Worm (Caenorhabditis elegans) whole organism, midembryonic: ENCODE data around the gene C28H8.3.

Source experiments
- T22C8.4 ChIP-seq: fragments of 200-800 bp; sonication (Bioruptor generic); IDR thresholded peaks from 2 replicates; pipeline ENCODE4 v1.3.6; 2022; ENCODE audit warnings: missing genetic modification characterization, missing compliant biosample characterization
- cog-1 ChIP-seq: sonication (generic microtip); optimal IDR thresholded peaks from 2 replicates; lab custom pipeline; 2016; ENCODE audit warnings: missing genetic modification characterization, missing compliant biosample characterization
- flt-1 ChIP-seq: fragments of 200-800 bp; sonication (Bioruptor generic); IDR thresholded peaks from 2 replicates; pipeline ENCODE4 v1.3.6; 2022; ENCODE audit warnings: missing genetic modification characterization, missing compliant biosample characterization
- klf-2 ChIP-seq: fragments of 200-800 bp; sonication (Bioruptor generic); conservative IDR thresholded peaks from 2 replicates; pipeline ENCODE4 v1.3.6; 2022; ENCODE audit warnings: missing genetic modification reagents, missing genetic modification characterization, missing compliant biosample characterization
- med-1 ChIP-seq: sonication (generic microtip); optimal IDR thresholded peaks from 2 replicates; lab custom pipeline; 2017; ENCODE audit warnings: missing genetic modification characterization, mild to moderate bottlenecking, missing compliant biosample characterization, antibody characterized with exemption, missing genetic modification reagents; ENCODE audit not compliant: insufficient read depth
- ref-1 ChIP-seq: fragments of 200-800 bp; sonication (Bioruptor generic); conservative IDR thresholded peaks from 2 replicates; pipeline ENCODE4 v1.3.6; 2022; ENCODE audit warnings: missing genetic modification reagents, missing genetic modification characterization, missing compliant biosample characterization
- tab-1 ChIP-seq: fragments of 200-800 bp; sonication (Bioruptor generic); IDR thresholded peaks from 2 replicates; pipeline ENCODE4 v1.3.6; 2022; ENCODE audit warnings: missing genetic modification characterization, missing compliant biosample characterization
- ztf-23 ChIP-seq: fragments of 200-800 bp; sonication (Bioruptor generic); IDR thresholded peaks from 2 replicates; pipeline ENCODE4 v1.3.6; 2022; ENCODE audit warnings: missing genetic modification reagents, missing genetic modification characterization, missing compliant biosample characterization
- ztf-29 ChIP-seq: fragments of 200-800 bp; sonication (Bioruptor generic); IDR thresholded peaks from 2 replicates; pipeline ENCODE4 v1.3.6; 2022; ENCODE audit warnings: missing genetic modification reagents, missing genetic modification characterization, missing compliant biosample characterization

Gene C28H8.3

DNA sequence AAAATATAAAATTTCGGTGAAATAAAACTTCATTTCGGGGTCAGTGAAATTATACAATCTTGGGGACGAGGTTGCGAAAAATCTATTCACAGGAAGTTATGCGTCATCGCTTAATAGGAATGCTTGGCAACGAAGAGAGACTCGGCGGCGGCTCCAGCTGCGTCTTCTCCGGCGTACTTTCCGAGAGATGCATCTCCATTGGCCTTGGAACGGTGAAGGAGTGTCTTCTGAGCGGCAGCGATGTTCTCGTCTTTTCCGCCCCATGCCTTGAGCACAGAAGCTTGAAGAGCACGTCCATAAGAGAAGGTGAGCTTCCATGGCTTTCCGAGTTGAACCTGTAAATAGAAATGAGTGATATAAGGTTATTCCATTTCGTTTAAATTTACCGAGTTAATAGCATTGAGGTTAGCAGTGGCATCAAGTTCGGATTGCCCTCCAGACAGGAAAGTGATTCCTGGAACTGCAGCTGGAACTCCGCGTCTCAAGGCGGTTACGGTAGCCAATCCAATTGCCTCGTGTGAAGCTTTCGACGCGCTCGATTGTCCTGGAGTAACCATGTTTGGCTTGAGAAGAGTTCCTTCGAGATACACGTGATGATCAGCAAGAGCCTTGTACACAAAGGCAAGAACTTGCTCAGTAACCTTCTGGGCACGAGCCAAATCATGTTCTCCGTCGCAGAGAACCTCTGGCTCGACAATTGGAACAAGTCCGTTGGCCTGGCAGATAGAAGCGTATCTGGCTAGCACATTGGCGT, 33.7 kb upstream of the C28H8.3 start:
- no peak for TF ChIP-seq med-1
- TF ChIP-seq cog-1: no peak
- TF ChIP-seq flt-1 (GFP tag; lab: Robert Waterston, UW): no peak
- no peak for TF ChIP-seq klf-2
- TF ChIP-seq tab-1: no peak
- TF ChIP-seq T22C8.4 (GFP tag; lab: Robert Waterston, UW): no peak
- no peak for TF ChIP-seq ref-1 (GFP tag; lab: Robert Waterston, UW)
- no peak for TF ChIP-seq ztf-29
- no peak for TF ChIP-seq ztf-23 (GFP tag; lab: Robert Waterston, UW)

- TF ChIP-seq ztf-23 (GFP tag; lab: Robert Waterston, UW) (no peak), klf-2 (no peak), flt-1 (GFP tag; lab: Robert Waterston, UW) (no peak), ref-1 (GFP tag; lab: Robert Waterston, UW) (no peak), T22C8.4 (GFP tag; lab: Robert Waterston, UW) (no peak), med-1 (no peak), tab-1 (no peak), ztf-29 (no peak), cog-1 (no peak)
Measured at ce11 chrIII:5875418-5875702, 33.1 kb upstream of the C28H8.3 start.

DNA sequence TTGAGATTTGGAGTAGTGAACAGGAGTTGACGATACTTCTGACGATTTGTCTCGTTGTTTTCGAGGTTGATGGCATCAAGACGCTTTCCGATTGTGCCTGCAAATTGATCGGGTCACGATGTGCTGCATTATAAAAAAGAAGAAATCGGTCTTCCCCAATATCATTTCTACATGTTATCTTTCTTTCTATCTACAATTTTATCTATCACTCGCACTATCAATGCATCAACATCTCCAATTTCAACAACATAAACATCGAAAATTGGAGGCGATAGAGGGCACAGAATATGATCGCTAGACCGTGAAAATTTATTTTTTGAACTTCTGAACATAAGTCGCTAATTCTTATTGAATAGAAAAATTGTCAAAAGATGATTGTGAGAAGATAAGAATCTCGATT, 32.8 kb upstream of the C28H8.3 start:
- TF ChIP-seq T22C8.4 (GFP tag; lab: Robert Waterston, UW) (no peak), med-1 (no peak), tab-1 (no peak)

ce11 chrIII:5876140-5876675, 32.3 kb upstream of the C28H8.3 start, which contains the start of gene aldo-2:
Gene aldo-2 (minus strand): TSS chrIII:5876625.
- no peak for TF ChIP-seq flt-1 (GFP tag; lab: Robert Waterston, UW)
- no peak for TF ChIP-seq cog-1
- no peak for TF ChIP-seq tab-1
- no peak for TF ChIP-seq ztf-23 (GFP tag; lab: Robert Waterston, UW)
- TF ChIP-seq T22C8.4 (GFP tag; lab: Robert Waterston, UW): no peak
- no peak for TF ChIP-seq klf-2
- TF ChIP-seq ztf-29: no peak
- TF ChIP-seq med-1: no peak
- TF ChIP-seq ref-1 (GFP tag; lab: Robert Waterston, UW): no peak

DNA sequence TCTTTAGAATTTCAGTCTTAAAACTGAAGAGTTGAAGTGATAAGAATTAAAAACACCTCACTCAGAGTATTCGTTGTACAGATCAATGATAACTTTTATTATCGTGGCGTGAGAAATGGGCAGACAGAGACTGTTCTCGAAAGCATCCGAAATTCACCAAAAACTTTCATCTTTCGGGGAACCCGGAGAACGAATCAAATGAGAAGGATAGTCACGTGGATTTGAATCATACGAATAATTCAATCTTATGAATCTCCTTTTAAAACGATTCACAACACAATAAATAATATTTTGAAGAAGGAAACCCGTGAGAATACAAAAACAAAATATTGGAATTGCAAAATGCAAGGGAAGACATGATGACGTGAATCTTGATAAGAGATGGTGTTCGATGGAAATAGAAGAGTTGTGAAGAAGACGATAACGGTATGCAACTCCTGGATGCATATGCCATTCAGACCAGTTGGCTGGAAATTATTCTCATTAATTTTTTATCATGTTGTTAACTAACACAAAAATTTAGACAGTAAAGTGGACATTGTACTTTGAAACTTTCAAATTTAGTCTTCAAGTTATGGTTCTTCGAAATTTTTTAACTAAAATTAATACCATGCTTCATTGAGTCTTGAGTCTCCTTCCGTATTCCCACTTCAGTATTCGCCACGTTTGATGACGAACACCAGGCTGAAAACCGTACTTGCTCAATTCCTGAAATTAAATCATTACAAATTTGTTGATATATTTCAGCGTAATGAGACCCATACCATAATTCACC, 31.4 kb upstream of the C28H8.3 start:
- no peak for TF ChIP-seq ztf-23 (GFP tag; lab: Robert Waterston, UW)
- TF ChIP-seq klf-2: no peak
- no peak for TF ChIP-seq ref-1 (GFP tag; lab: Robert Waterston, UW)
- TF ChIP-seq tab-1: no peak
- no peak for TF ChIP-seq ztf-29
- TF ChIP-seq flt-1 (GFP tag; lab: Robert Waterston, UW): no peak
- no peak for TF ChIP-seq med-1
- no peak for TF ChIP-seq cog-1

DNA sequence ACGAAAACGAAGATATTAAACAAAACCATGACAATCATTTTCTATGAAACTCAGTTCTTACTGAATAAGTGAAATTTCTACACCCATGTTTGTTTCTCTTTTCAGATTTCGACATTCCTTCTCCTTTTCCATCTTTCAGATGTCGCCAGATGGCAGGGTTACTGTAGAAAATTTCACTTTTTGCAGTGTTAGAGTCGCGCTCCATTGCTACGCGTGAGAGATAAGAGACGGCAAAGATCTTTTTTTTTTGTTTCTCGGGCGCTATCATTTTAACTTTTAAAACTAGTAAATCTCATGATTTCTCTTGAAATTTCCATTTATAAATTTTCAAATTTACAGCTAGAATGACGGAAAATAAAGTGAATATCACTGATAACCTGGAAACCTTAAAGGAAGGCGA, 30.3 kb upstream of the C28H8.3 start, which contains the start of the genes mig-21 and F01F1.2:
TSS of gene mig-21 (minus strand) at position 166 of the 400 bp plus-strand sequence.
TSS of gene F01F1.2 (plus strand) at position 340 of the 400 bp plus-strand sequence.
- no peak for TF ChIP-seq klf-2
- TF ChIP-seq ztf-29: no peak
- no peak for TF ChIP-seq tab-1
- TF ChIP-seq T22C8.4 (GFP tag; lab: Robert Waterston, UW): no peak
- TF ChIP-seq flt-1 (GFP tag; lab: Robert Waterston, UW): no peak
- TF ChIP-seq cog-1: no peak
- no peak for TF ChIP-seq ref-1 (GFP tag; lab: Robert Waterston, UW)

DNA sequence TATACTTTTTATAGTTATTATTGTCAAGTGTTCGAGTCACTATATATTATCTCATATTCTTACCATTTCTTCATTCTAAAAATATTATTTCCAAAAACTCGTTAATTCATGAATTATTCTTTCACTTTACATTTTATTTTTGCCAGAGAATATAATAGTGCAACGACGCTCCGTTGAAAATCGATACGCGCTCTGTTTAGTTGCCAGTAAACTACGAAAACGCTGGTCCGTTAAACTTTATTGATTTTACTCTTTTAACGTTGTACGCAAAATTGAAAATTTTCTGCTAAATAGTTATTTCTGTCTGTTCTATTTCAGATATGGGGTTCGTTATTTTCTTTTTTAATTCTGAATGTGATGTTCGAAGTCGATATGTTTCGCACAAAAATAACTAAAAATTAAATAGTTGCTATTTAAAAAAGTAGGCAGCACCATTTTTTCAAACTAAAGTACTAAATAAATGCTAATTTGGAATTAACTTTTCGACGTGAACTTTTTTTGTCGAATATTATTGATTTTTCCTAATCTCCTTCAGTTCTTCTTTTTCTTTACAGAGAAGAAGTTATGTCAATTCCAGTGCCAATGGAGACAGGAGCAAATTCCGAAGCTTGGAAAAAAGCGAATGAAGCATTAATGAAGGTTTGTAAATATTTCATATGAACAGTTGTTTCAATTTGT, 29.1 kb upstream of the C28H8.3 start, which contains the start of gene hpo-10:
TSS of gene hpo-10 (plus strand) at position 199 of the 678 bp plus-strand sequence.
- TF ChIP-seq flt-1 (GFP tag; lab: Robert Waterston, UW): no peak
- TF ChIP-seq T22C8.4 (GFP tag; lab: Robert Waterston, UW): peak; percentile 56

DNA sequence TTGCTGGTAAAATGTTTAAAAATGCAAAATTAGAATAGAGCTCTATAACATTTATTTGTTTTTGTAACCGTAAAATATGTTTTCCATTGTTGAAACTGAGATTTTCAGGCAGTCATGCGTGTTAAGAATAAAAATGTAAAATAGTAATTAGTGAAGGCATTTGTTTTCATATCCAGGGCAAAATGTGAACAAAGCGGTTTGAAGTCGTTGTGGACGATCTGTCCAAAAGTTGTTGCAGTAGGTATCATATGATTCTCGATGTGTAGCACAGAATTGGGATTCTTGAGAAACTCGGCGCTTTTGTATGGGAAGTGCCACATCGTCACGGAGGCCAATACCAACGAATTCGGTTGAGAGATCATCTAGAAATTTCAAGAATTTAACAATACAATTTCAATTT, 26.2 kb upstream of the C28H8.3 start:
- no peak for TF ChIP-seq ztf-23 (GFP tag; lab: Robert Waterston, UW)
- TF ChIP-seq tab-1: no peak
- TF ChIP-seq med-1: no peak
- TF ChIP-seq flt-1 (GFP tag; lab: Robert Waterston, UW): no peak

DNA sequence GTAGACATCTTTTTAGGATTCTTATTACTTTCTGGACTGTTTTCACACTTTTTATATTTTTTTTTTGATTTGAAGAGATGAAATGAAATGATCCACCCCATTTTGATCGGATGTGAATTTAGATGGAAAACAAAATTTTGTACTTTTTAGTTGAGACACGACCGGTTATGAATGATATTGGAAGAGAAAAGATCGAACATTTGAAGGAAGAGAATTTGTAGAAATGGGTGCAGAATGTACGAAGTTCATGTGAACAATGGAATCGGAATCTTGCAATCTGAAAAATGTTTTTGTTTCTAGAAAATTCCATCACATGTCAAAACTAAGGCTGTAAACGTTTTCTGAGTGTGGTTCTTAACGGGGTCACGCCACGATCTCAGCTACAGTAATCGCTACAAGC, 25.7 kb upstream of the C28H8.3 start, which contains the start of gene F01F1.14:
TSS of gene F01F1.14 (minus strand) at position 101 of the 400 bp plus-strand sequence.
- TF ChIP-seq tab-1: no peak
- TF ChIP-seq T22C8.4 (GFP tag; lab: Robert Waterston, UW): no peak
- no peak for TF ChIP-seq ref-1 (GFP tag; lab: Robert Waterston, UW)
- no peak for TF ChIP-seq flt-1 (GFP tag; lab: Robert Waterston, UW)
- no peak for TF ChIP-seq cog-1
- TF ChIP-seq ztf-23 (GFP tag; lab: Robert Waterston, UW): no peak
- no peak for TF ChIP-seq klf-2
- TF ChIP-seq med-1: no peak
- TF ChIP-seq ztf-29: no peak

DNA sequence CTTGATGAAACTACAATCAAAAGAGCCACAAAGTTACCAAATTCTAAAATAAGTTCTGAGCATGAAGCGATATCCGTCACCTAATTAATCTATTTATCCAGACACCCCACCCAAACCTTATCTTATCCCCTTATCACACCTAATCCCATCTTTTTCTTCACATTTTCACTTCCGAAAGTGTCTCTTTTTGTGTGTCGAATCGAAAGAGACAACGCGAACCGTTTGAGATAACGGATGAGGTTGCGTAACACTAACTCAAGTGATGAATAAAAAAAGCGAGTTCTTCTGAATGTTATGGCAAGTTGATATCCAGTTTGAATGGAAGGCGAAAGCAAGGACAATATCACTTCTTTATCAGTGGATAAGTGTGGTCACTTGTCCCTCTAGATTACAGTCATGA, 25.0 kb upstream of the C28H8.3 start:
- TF ChIP-seq med-1 (no peak), T22C8.4 (GFP tag; lab: Robert Waterston, UW) (no peak), ref-1 (GFP tag; lab: Robert Waterston, UW) (no peak), flt-1 (GFP tag; lab: Robert Waterston, UW) (no peak), cog-1 (no peak), klf-2 (no peak), ztf-23 (GFP tag; lab: Robert Waterston, UW) (no peak), ztf-29 (no peak), tab-1 (no peak)
